Fruit fly (Drosophila melanogaster): ENCODE data around the gene FER.
A peak's percentile ranks its signal among the peaks of the same experiment; 100 is the strongest.

FER gene

dm6 chr3R:9428988-9429387 is 34.6 kb upstream of the FER start (continued):
- peak; percentile 41 for TF ChIP-seq Nf-YB (GFP tag; optimal IDR thresholded peaks at IDR 0.05)
- peak; percentile 66 for TF ChIP-seq CG15601 (tag; optimal IDR thresholded peaks at IDR 0.05)
- TF ChIP-seq CG10654 (GFP tag; optimal IDR thresholded peaks at IDR 0.05), result peak; percentile 33
- peak; percentile 17 for TF ChIP-seq sd (tag; optimal IDR thresholded peaks at IDR 0.05)
- peak; percentile 92 for TF ChIP-seq lab (GFP tag; optimal IDR thresholded peaks at IDR 0.05)
- peak; percentile 76 for TF ChIP-seq Hand (GFP tag; optimal IDR thresholded peaks at IDR 0.05)
- peak; percentile 50 for TF ChIP-seq CG8281 (tag; optimal IDR thresholded peaks at IDR 0.05)
- peak; percentile 14 for TF ChIP-seq sqz (GFP tag; optimal IDR thresholded peaks at IDR 0.05)
- TF ChIP-seq CG12659 (GFP tag; optimal IDR thresholded peaks at IDR 0.05), result peak; percentile 64
- peak; percentile 56 for TF ChIP-seq eyg (GFP tag; optimal IDR thresholded peaks at IDR 0.05)
- TF ChIP-seq chif (GFP tag; optimal IDR thresholded peaks at IDR 0.05), result peak; percentile 2 to 54
- peak; percentile 78 for TF ChIP-seq grau (tag; optimal IDR thresholded peaks at IDR 0.05)
- no peak for TF ChIP-seq CG9797 (GFP tag; optimal IDR thresholded peaks at IDR 0.05)
- TF ChIP-seq CG10543 (GFP tag; optimal IDR thresholded peaks at IDR 0.05), result peak; percentile 86
- peak; percentile 32 for TF ChIP-seq CG4328 (GFP tag; optimal IDR thresholded peaks at IDR 0.05)
- TF ChIP-seq eve (GFP tag; optimal IDR thresholded peaks at IDR 0.05), result peak in 1 of 2 experiments; percentile 84
- peak; percentile 28 for TF ChIP-seq CG18262 (tag; optimal IDR thresholded peaks at IDR 0.05)
- peak; percentile 30 for TF ChIP-seq CG1233 (GFP tag; optimal IDR thresholded peaks at IDR 0.05)
- TF ChIP-seq Xrp1 (GFP tag; IDR thresholded peaks at IDR 0.05), result peak; percentile 74
- TF ChIP-seq CG33557 (GFP tag; optimal IDR thresholded peaks at IDR 0.05), result peak; percentile 31
- TF ChIP-seq Taf1 (GFP tag; IDR thresholded peaks at IDR 0.05), result peak; percentile 41; the same call in 1 of the 2 replicates
- no peak for TF ChIP-seq CG17186 (GFP tag; optimal IDR thresholded peaks at IDR 0.05)
- TF ChIP-seq CG17361 (GFP tag; IDR thresholded peaks at IDR 0.05), result no peak; the same call in 2 of the 3 replicates
- peak; percentile 73 for TF ChIP-seq PHDP (tag; optimal IDR thresholded peaks at IDR 0.05)
- TF ChIP-seq CG14014 (GFP tag; IDR thresholded peaks at IDR 0.05), result peak; percentile 79
- TF ChIP-seq bbx (GFP tag; IDR thresholded peaks at IDR 0.05; ENCODE audit: partially characterized antibody), result no peak
- TF ChIP-seq CG7987 (GFP tag; optimal IDR thresholded peaks at IDR 0.05), result peak; percentile 49
- TF ChIP-seq MBD-R2 (GFP tag; IDR thresholded peaks at IDR 0.05), result peak; percentile 64; the same call in 1 of the 2 replicates
- TF ChIP-seq Chrac-16 (GFP tag; optimal IDR thresholded peaks at IDR 0.05), result peak; percentile 1
- peak; percentile 4 for TF ChIP-seq ftz-f1 (GFP tag; optimal IDR thresholded peaks at IDR 0.05)
- peak; percentile 86 for TF ChIP-seq Fer3 (tag; optimal IDR thresholded peaks at IDR 0.05)
- peak; percentile 38 for TF ChIP-seq Atf-2 (GFP tag; optimal IDR thresholded peaks at IDR 0.05)
- peak; percentile 22 for TF ChIP-seq CG17568 (GFP tag; optimal IDR thresholded peaks at IDR 0.05)
- peak; percentile 89 for TF ChIP-seq row (GFP tag; IDR thresholded peaks at IDR 0.05)
- TF ChIP-seq Lim3 (GFP tag; IDR thresholded peaks at IDR 0.05), result no peak
- no peak for TF ChIP-seq cad (GFP tag; optimal IDR thresholded peaks at IDR 0.05)
- peak; percentile 63 to 72 for TF ChIP-seq dpn (GFP tag; optimal IDR thresholded peaks at IDR 0.05)
- peak; percentile 36 for TF ChIP-seq sima (GFP tag; optimal IDR thresholded peaks at IDR 0.05)
- TF ChIP-seq otp (GFP tag; IDR thresholded peaks at IDR 0.05), result peak; percentile 62; the same call in 1 of the 3 replicates
- peak; percentile 75 for TF ChIP-seq chm (GFP tag; IDR thresholded peaks at IDR 0.05)
- TF ChIP-seq Dad (GFP tag; optimal IDR thresholded peaks at IDR 0.05), result peak; percentile 49
- TF ChIP-seq CG18619 (GFP tag; optimal IDR thresholded peaks at IDR 0.05), result peak; percentile 69
- peak; percentile 58 for TF ChIP-seq CG11723 (GFP tag; optimal IDR thresholded peaks at IDR 0.05)
- TF ChIP-seq CG3995 (GFP tag; optimal IDR thresholded peaks at IDR 0.05), result peak; percentile 53
- no peak for TF ChIP-seq Spps (tag; optimal IDR thresholded peaks at IDR 0.05)
- TF ChIP-seq rib (GFP tag; IDR thresholded peaks at IDR 0.05), result 0 out of 2 replicates have a peak, but pooled peaks have one; percentile 42
- TF ChIP-seq CG3407 (GFP tag; optimal IDR thresholded peaks at IDR 0.05), result no peak
- TF ChIP-seq CG2202 (tag; optimal IDR thresholded peaks at IDR 0.05), result peak; percentile 20
- TF ChIP-seq bowl (GFP tag; IDR thresholded peaks at IDR 0.05), result 0 out of 2 replicates have a peak, but pooled peaks have one; percentile 30
- TF ChIP-seq CG13624 (GFP tag; optimal IDR thresholded peaks at IDR 0.05), result peak; percentile 77

Data from whole organism, embryonic.